Worm (Caenorhabditis elegans) whole organism, late embryonic: ENCODE results near the gene fust-1.

ENCODE experiments used
- ceh-45 ChIP-seq: fragments of 200-800 bp; sonication (Bioruptor generic); IDR thresholded peaks from 2 replicates; pipeline ENCODE4 v1.3.6; 2022; ENCODE audit warnings: missing genetic modification reagents, missing genetic modification characterization, missing compliant biosample characterization
- ceh-6 ChIP-seq: fragments of 200-800 bp; sonication (Bioruptor generic); optimal IDR thresholded peaks from 2 replicates; lab custom pipeline; 2018; ENCODE audit warnings: mild to moderate bottlenecking, missing genetic modification characterization, missing compliant biosample characterization
- dve-1 ChIP-seq: sonication (generic microtip); optimal IDR thresholded peaks from 2 replicates; lab custom pipeline; 2017; ENCODE audit warnings: antibody characterized with exemption, mild to moderate bottlenecking, missing genetic modification characterization, missing compliant biosample characterization
- fkh-10 ChIP-seq: fragments of 150-350 bp; optimal IDR thresholded peaks from 2 replicates; lab custom pipeline; 2014; ENCODE audit warnings: missing biosample characterization, missing genetic modification reagents, missing genetic modification characterization
- lim-6 ChIP-seq: sonication (generic microtip); optimal IDR thresholded peaks from 2 replicates; lab custom pipeline; 2016; ENCODE audit warnings: missing genetic modification characterization, missing compliant biosample characterization
- nfya-1 ChIP-seq: sonication (generic microtip); optimal IDR thresholded peaks from 2 replicates; lab custom pipeline; 2017; ENCODE audit warnings: missing genetic modification characterization, mild to moderate bottlenecking, missing compliant biosample characterization, antibody characterized with exemption, moderate library complexity
- nhr-232 ChIP-seq: sonication (generic microtip); optimal IDR thresholded peaks from 2 replicates; lab custom pipeline; 2016; ENCODE audit warnings: missing genetic modification characterization, missing compliant biosample characterization
- unc-42 ChIP-seq: sonication (generic microtip); optimal IDR thresholded peaks from 2 replicates; lab custom pipeline; 2016; ENCODE audit warnings: missing genotype, missing genetic modification characterization, missing compliant biosample characterization

DNA sequence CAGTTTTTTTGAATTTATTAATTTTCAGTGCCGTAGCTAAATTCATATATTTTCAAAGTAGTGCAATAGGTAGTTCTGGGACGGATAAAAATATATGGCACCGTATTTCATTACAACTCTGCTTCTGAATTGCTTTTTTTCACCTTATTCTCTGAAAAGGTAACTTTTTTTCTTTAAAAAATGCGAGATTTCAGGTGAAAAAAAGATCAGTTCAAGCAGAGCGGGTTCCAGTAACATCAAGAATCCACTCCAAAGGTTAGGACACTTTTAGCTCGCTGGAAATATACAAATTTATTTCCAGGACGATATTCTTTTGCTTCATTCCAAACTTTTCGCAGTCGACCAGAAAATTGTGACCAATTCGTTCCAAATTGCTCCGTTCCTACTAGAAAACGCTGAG is 4.3 kb upstream of the fust-1 start, which contains the start of gene T07F8.1:
- TF ChIP-seq ceh-45 (GFP tag; lab: Robert Waterston, UW) (no peak), nfya-1 (no peak), ceh-6 (GFP tag; lab: Kevin White, UChicago) (no peak), unc-42 (tag; lab: Kevin White, UChicago) (no peak), lim-6 (tag; lab: Kevin White, UChicago) (no peak), fkh-10 (GFP tag; lab: Kevin White, UChicago) (no peak), dve-1 (no peak), nhr-232 (no peak)
